Worm (Caenorhabditis elegans): ENCODE results near the gene F42A9.8.

The F42A9.8 gene

ce11 chrIV:8595317-8595716, 23.3 kb downstream of the F42A9.8 start, which contains the start of gene Y59H11AR.3:
TSS of gene Y59H11AR.3 (minus strand) at chrIV:8595417.
- TF ChIP-seq klf-2 (GFP tag; conservative IDR thresholded peaks at IDR 0.05) (no peak), ztf-23 (GFP tag; IDR thresholded peaks at IDR 0.05) (no peak), med-1 (GFP tag; optimal IDR thresholded peaks at IDR 0.05; ENCODE audit: insufficient read depth) (no peak), T22C8.4 (GFP tag; IDR thresholded peaks at IDR 0.05) (no peak), cog-1 (tag; optimal IDR thresholded peaks at IDR 0.05) (no peak), ztf-29 (GFP tag; IDR thresholded peaks at IDR 0.05) (no peak), flt-1 (GFP tag; IDR thresholded peaks at IDR 0.05) (no peak), ref-1 (GFP tag; conservative IDR thresholded peaks at IDR 0.05) (no peak), tab-1 (GFP tag; IDR thresholded peaks at IDR 0.05) (no peak)

ce11 chrIV:8587605-8588004, 31.0 kb downstream of the F42A9.8 start:
- no peak for TF ChIP-seq klf-2 (GFP tag; conservative IDR thresholded peaks at IDR 0.05)

- TF ChIP-seq ref-1 (GFP tag; conservative IDR thresholded peaks at IDR 0.05): no peak
- TF ChIP-seq ztf-23 (GFP tag; IDR thresholded peaks at IDR 0.05): no peak
- TF ChIP-seq cog-1 (tag; optimal IDR thresholded peaks at IDR 0.05): no peak
- TF ChIP-seq klf-2 (GFP tag; conservative IDR thresholded peaks at IDR 0.05): no peak
- TF ChIP-seq T22C8.4 (GFP tag; IDR thresholded peaks at IDR 0.05): no peak
- TF ChIP-seq tab-1 (GFP tag; IDR thresholded peaks at IDR 0.05): no peak
- no peak for TF ChIP-seq ztf-29 (GFP tag; IDR thresholded peaks at IDR 0.05)
- no peak for TF ChIP-seq flt-1 (GFP tag; IDR thresholded peaks at IDR 0.05)
- no peak for TF ChIP-seq med-1 (GFP tag; optimal IDR thresholded peaks at IDR 0.05; ENCODE audit: insufficient read depth)
Observed at ce11 chrIV:8587057-8587456, 31.5 kb downstream of the F42A9.8 start.

ce11 chrIV:8585076-8586033, 33.2 kb downstream of the F42A9.8 start, which contains the start of gene catp-7:
TSS of gene catp-7 (plus strand) at chrIV:8585983.
- TF ChIP-seq flt-1 (GFP tag; IDR thresholded peaks at IDR 0.05): no peak

ce11 chrIV:8571138-8571537, 47.4 kb downstream of the F42A9.8 start, which contains the start of gene Y59H11AM.1:
TSS of gene Y59H11AM.1 (plus strand) at chrIV:8571438.
- no peak for TF ChIP-seq ref-1 (GFP tag; conservative IDR thresholded peaks at IDR 0.05)
- no peak for TF ChIP-seq cog-1 (tag; optimal IDR thresholded peaks at IDR 0.05)
- no peak for TF ChIP-seq klf-2 (GFP tag; conservative IDR thresholded peaks at IDR 0.05)
- no peak for TF ChIP-seq ztf-23 (GFP tag; IDR thresholded peaks at IDR 0.05)
- TF ChIP-seq flt-1 (GFP tag; IDR thresholded peaks at IDR 0.05): no peak
- no peak for TF ChIP-seq T22C8.4 (GFP tag; IDR thresholded peaks at IDR 0.05)
- TF ChIP-seq med-1 (GFP tag; optimal IDR thresholded peaks at IDR 0.05; ENCODE audit: insufficient read depth): no peak
- no peak for TF ChIP-seq ztf-29 (GFP tag; IDR thresholded peaks at IDR 0.05)
- no peak for TF ChIP-seq tab-1 (GFP tag; IDR thresholded peaks at IDR 0.05)

- TF ChIP-seq ref-1 (GFP tag; conservative IDR thresholded peaks at IDR 0.05): no peak
- no peak for TF ChIP-seq T22C8.4 (GFP tag; IDR thresholded peaks at IDR 0.05)
- TF ChIP-seq ztf-29 (GFP tag; IDR thresholded peaks at IDR 0.05): no peak
- no peak for TF ChIP-seq ztf-23 (GFP tag; IDR thresholded peaks at IDR 0.05)
- TF ChIP-seq cog-1 (tag; optimal IDR thresholded peaks at IDR 0.05): no peak
- no peak for TF ChIP-seq med-1 (GFP tag; optimal IDR thresholded peaks at IDR 0.05; ENCODE audit: insufficient read depth)
- TF ChIP-seq klf-2 (GFP tag; conservative IDR thresholded peaks at IDR 0.05): no peak
- no peak for TF ChIP-seq tab-1 (GFP tag; IDR thresholded peaks at IDR 0.05)
- TF ChIP-seq flt-1 (GFP tag; IDR thresholded peaks at IDR 0.05): no peak
Observed at ce11 chrIV:8570719-8571118, 47.9 kb downstream of the F42A9.8 start.

- TF ChIP-seq flt-1 (GFP tag; IDR thresholded peaks at IDR 0.05): no peak
- TF ChIP-seq ztf-29 (GFP tag; IDR thresholded peaks at IDR 0.05): no peak
- TF ChIP-seq ztf-23 (GFP tag; IDR thresholded peaks at IDR 0.05): no peak
- no peak for TF ChIP-seq med-1 (GFP tag; optimal IDR thresholded peaks at IDR 0.05; ENCODE audit: insufficient read depth)
- no peak for TF ChIP-seq cog-1 (tag; optimal IDR thresholded peaks at IDR 0.05)
- no peak for TF ChIP-seq klf-2 (GFP tag; conservative IDR thresholded peaks at IDR 0.05)
- no peak for TF ChIP-seq tab-1 (GFP tag; IDR thresholded peaks at IDR 0.05)
- no peak for TF ChIP-seq T22C8.4 (GFP tag; IDR thresholded peaks at IDR 0.05)
Observed at ce11 chrIV:8570253-8570652, 48.3 kb downstream of the F42A9.8 start, which contains the start of gene Y59H11AM.4. TSS of gene Y59H11AM.4 (minus strand) at chrIV:8570353.
